Fruit fly (Drosophila melanogaster): Measurements from ENCODE around the gene Prim1.

dm6 chr3L:8371538-8371937, 31.4 kb downstream of the Prim1 start:
- TF ChIP-seq CG8478 (optimal IDR thresholded peaks at IDR 0.05) (no peak), CTCF (optimal IDR thresholded peaks at IDR 0.05) (no peak)

Data from S2 (cell line).